Worm (Caenorhabditis elegans): ENCODE measurements around the gene C29F7.3.
A peak's percentile ranks its signal among the peaks of the same experiment; 100 is the strongest.
"Not testable (repeated sequence)": the region's sequence is repeated elsewhere in the genome, so short reads cannot be mapped to it uniquely, and the experiment has no call there.

C29F7.3 gene

ce11 chrX:13442446-13442845 is 22.7 kb upstream of the C29F7.3 start (continued):
- peak; percentile 89 for TF ChIP-seq hmg-1.1 (GFP tag; IDR thresholded peaks at IDR 0.05)
- TF ChIP-seq tra-1 (GFP tag; IDR thresholded peaks at IDR 0.05): 0 out of 2 replicates have a peak, but pooled peaks have one; percentile 18
- no peak for TF ChIP-seq set-16 (GFP tag; IDR thresholded peaks at IDR 0.05)
- TF ChIP-seq nhr-77 (tag; optimal IDR thresholded peaks at IDR 0.05): peak; percentile 19

ce11 chrX:13435790-13436472 is 16.2 kb upstream of the C29F7.3 start, which contains the start of gene jmjd-3.3:
TSS of gene jmjd-3.3 (plus strand) at chrX:13436422.
- TF ChIP-seq daf-16 (GFP tag; optimal IDR thresholded peaks at IDR 0.05): no peak
- TF ChIP-seq daf-16 (tag; optimal IDR thresholded peaks at IDR 0.05): peak; percentile 0
- TF ChIP-seq ZK337.2 (GFP tag; IDR thresholded peaks at IDR 0.05): 0 out of 2 replicates have a peak, but pooled peaks have one; percentile 2
- TF ChIP-seq mxl-3 (GFP tag; optimal IDR thresholded peaks at IDR 0.05): no peak

- TF ChIP-seq Y105C5A.15 (GFP tag; IDR thresholded peaks at IDR 0.05) (no peak), php-3 (GFP tag; IDR thresholded peaks at IDR 0.05) (no peak), lin-38 (GFP tag; IDR thresholded peaks at IDR 0.05) (no peak), daf-12 (tag; optimal IDR thresholded peaks at IDR 0.05) (no peak), vab-7 (GFP tag; IDR thresholded peaks at IDR 0.05) (no peak), arid-1 (GFP tag; conservative IDR thresholded peaks at IDR 0.05) (no peak), F10B5.3 (tag; optimal IDR thresholded peaks at IDR 0.05) (no peak), egl-27 (tag; optimal IDR thresholded peaks at IDR 0.05) (no peak), dpl-1 (GFP tag; optimal IDR thresholded peaks at IDR 0.05) (no peak), hif-1 (tag; optimal IDR thresholded peaks at IDR 0.05) (no peak), F44E2.7 (GFP tag; IDR thresholded peaks at IDR 0.05) (no peak), ama-1 (optimal IDR thresholded peaks at IDR 0.05) (no peak), nhr-237 (tag; optimal IDR thresholded peaks at IDR 0.05) (no peak), lin-13 (GFP tag; optimal IDR thresholded peaks at IDR 0.05) (no peak), ctbp-1 (GFP tag; IDR thresholded peaks at IDR 0.05) (no peak), mdl-1 (tag; optimal IDR thresholded peaks at IDR 0.05) (no peak)
Observed at ce11 chrX:13435116-13435515, 15.4 kb upstream of the C29F7.3 start.

ce11 chrX:13431388-13431787 is 11.7 kb upstream of the C29F7.3 start, which contains the start of gene C29F7.10:
TSS of gene C29F7.10 (minus strand) at chrX:13431488.
- TF ChIP-seq skn-1 (tag; optimal IDR thresholded peaks at IDR 0.05); nhr-48 (tag; optimal IDR thresholded peaks at IDR 0.05); ces-1 (GFP tag; optimal IDR thresholded peaks at IDR 0.05): not testable (repeated sequence)

- not testable (repeated sequence) for TF ChIP-seq php-3 (GFP tag; IDR thresholded peaks at IDR 0.05); madf-9 (GFP tag; conservative IDR thresholded peaks at IDR 0.05); egl-27 (tag; optimal IDR thresholded peaks at IDR 0.05)
Observed at ce11 chrX:13428755-13429154, 9.0 kb upstream of the C29F7.3 start, which contains the start of gene fkh-4. TSS of gene fkh-4 (minus strand) at chrX:13428855.

- TF ChIP-seq aha-1 (tag) (peak; percentile 27), lin-39 (tag; optimal IDR thresholded peaks at IDR 0.05) (no peak)
Observed at ce11 chrX:13423340-13423739, 3.6 kb upstream of the C29F7.3 start, which contains the start of gene fkh-3. TSS of gene fkh-3 (minus strand) at chrX:13423440.

All from whole organism, L4 larva.